Fruit fly (Drosophila melanogaster): ENCODE data around the gene Cpr65Ax2.

Cpr65Ax2 gene

dm6 chr3L:6192822-6193555 is 42.3 kb upstream of the Cpr65Ax2 start, which contains the start of the genes Sf3b6 and Tnpo (continued):
- TF ChIP-seq PHDP (tag; optimal IDR thresholded peaks at IDR 0.05) = no peak
- peak; percentile 16 for TF ChIP-seq HLHmδ (GFP tag; optimal IDR thresholded peaks at IDR 0.05)
- peak; percentile 89; the same call in 1 of the 2 replicates for TF ChIP-seq ranshi (GFP tag; IDR thresholded peaks at IDR 0.05)
- peak; percentile 67 for TF ChIP-seq CG18476 (GFP tag; optimal IDR thresholded peaks at IDR 0.05)
- TF ChIP-seq Sox100B (GFP tag; optimal IDR thresholded peaks at IDR 0.05) = no peak
- peak; percentile 85 for TF ChIP-seq bcd (GFP tag; optimal IDR thresholded peaks at IDR 0.05)
- peak; percentile 86 for TF ChIP-seq dmrt11E (tag; optimal IDR thresholded peaks at IDR 0.05)
- no peak for TF ChIP-seq CG31441 (GFP tag; IDR thresholded peaks at IDR 0.05)
- TF ChIP-seq knrl (GFP tag; IDR thresholded peaks at IDR 0.05; ENCODE audit: partially characterized antibody) = peak; percentile 76
- TF ChIP-seq CG13894 (tag; optimal IDR thresholded peaks at IDR 0.05) = no peak
- peak; percentile 58 for TF ChIP-seq trh (GFP tag; optimal IDR thresholded peaks at IDR 0.05)
- no peak for TF ChIP-seq jing (GFP tag; optimal IDR thresholded peaks at IDR 0.05)
- TF ChIP-seq Bteb2 (GFP tag; optimal IDR thresholded peaks at IDR 0.05) = peak; percentile 75
- TF ChIP-seq CG9727 (GFP tag; optimal IDR thresholded peaks at IDR 0.05) = peak; percentile 90
- TF ChIP-seq MTF-1 (GFP tag; optimal IDR thresholded peaks at IDR 0.05; ENCODE audit: borderline replicate concordance) = no peak
- peak; percentile 55; the same call in 1 of the 2 replicates for TF ChIP-seq Nf-YA (GFP tag; IDR thresholded peaks at IDR 0.05)
- peak; percentile 35 for TF ChIP-seq NC2α (GFP tag; optimal IDR thresholded peaks at IDR 0.05)
- no peak for TF ChIP-seq gsb-n (tag; optimal IDR thresholded peaks at IDR 0.05)
- peak; percentile 9 for TF ChIP-seq luna (GFP tag; optimal IDR thresholded peaks at IDR 0.05)
- TF ChIP-seq zen (tag; optimal IDR thresholded peaks at IDR 0.05) = peak; percentile 83
- TF ChIP-seq slbo (GFP tag; IDR thresholded peaks at IDR 0.05) = peak; percentile 92
- peak; percentile 70 for TF ChIP-seq Sry-β (GFP tag; optimal IDR thresholded peaks at IDR 0.05)
- TF ChIP-seq H2.0 (GFP tag; IDR thresholded peaks at IDR 0.05) = peak; percentile 66; the same call in 1 of the 2 replicates
- TF ChIP-seq CG31365 (tag; optimal IDR thresholded peaks at IDR 0.05) = no peak
- TF ChIP-seq CG31224 (GFP tag; IDR thresholded peaks at IDR 0.05) = peak; percentile 81
- TF ChIP-seq bbx (GFP tag; IDR thresholded peaks at IDR 0.05; ENCODE audit: partially characterized antibody) = 0 out of 2 replicates have a peak, but pooled peaks have one; percentile 17
- no peak for TF ChIP-seq CG17568 (GFP tag; optimal IDR thresholded peaks at IDR 0.05)
- TF ChIP-seq Asciz (GFP tag; optimal IDR thresholded peaks at IDR 0.05) = no peak
- no peak for TF ChIP-seq CkIIα-i1 (GFP tag; IDR thresholded peaks at IDR 0.05)
- peak; percentile 61 for TF ChIP-seq lbe (GFP tag; optimal IDR thresholded peaks at IDR 0.05)
- peak; percentile 59; the same call in 2 of the 3 replicates for TF ChIP-seq CG11093 (GFP tag; IDR thresholded peaks at IDR 0.05)
- no peak for TF ChIP-seq gcm2 (GFP tag; optimal IDR thresholded peaks at IDR 0.05)
- TF ChIP-seq CG32767 (GFP tag; IDR thresholded peaks at IDR 0.05) = peak; percentile 82
- TF ChIP-seq CG9609 (GFP tag; optimal IDR thresholded peaks at IDR 0.05) = peak; percentile 81
- peak; percentile 86 for TF ChIP-seq CG17829 (tag; optimal IDR thresholded peaks at IDR 0.05)
- TF ChIP-seq h (optimal IDR thresholded peaks at IDR 0.05) = no peak
- TF ChIP-seq C15 (GFP tag; IDR thresholded peaks at IDR 0.05) = peak; percentile 13; the same call in 1 of the 3 replicates
- peak; percentile 44 for TF ChIP-seq CG1529 (GFP tag; optimal IDR thresholded peaks at IDR 0.05)
- no peak for TF ChIP-seq CG3407 (GFP tag; optimal IDR thresholded peaks at IDR 0.05)
- TF ChIP-seq Hr78 (GFP tag; optimal IDR thresholded peaks at IDR 0.05) = no peak
- no peak for TF ChIP-seq Hmr (GFP tag; optimal IDR thresholded peaks at IDR 0.05)
- TF ChIP-seq mam (GFP tag; optimal IDR thresholded peaks at IDR 0.05) = peak; percentile 89
- TF ChIP-seq fd3F (GFP tag; optimal IDR thresholded peaks at IDR 0.05) = peak; percentile 74
- peak; percentile 65 for TF ChIP-seq vfl (GFP tag; optimal IDR thresholded peaks at IDR 0.05)
- peak; percentile 84 for TF ChIP-seq tio (GFP tag; optimal IDR thresholded peaks at IDR 0.05)
- peak; percentile 35 for TF ChIP-seq CG6765 (GFP tag; optimal IDR thresholded peaks at IDR 0.05)
- peak; percentile 81 for TF ChIP-seq Mrtf (GFP tag; IDR thresholded peaks at IDR 0.05)
- TF ChIP-seq CG17186 (GFP tag; optimal IDR thresholded peaks at IDR 0.05) = peak; percentile 62
- TF ChIP-seq gce (GFP tag; IDR thresholded peaks at IDR 0.05) = peak; percentile 40; the same call in 1 of the 3 replicates
